Worm (Caenorhabditis elegans) whole organism, midembryonic: ENCODE data around the gene nhr-131.

Source experiments
- T22C8.4 ChIP-seq: fragments of 200-800 bp; sonication (Bioruptor generic); IDR thresholded peaks from 2 replicates; pipeline ENCODE4 v1.3.6; 2022; ENCODE audit warnings: missing genetic modification characterization, missing compliant biosample characterization
- cog-1 ChIP-seq: sonication (generic microtip); optimal IDR thresholded peaks from 2 replicates; lab custom pipeline; 2016; ENCODE audit warnings: missing genetic modification characterization, missing compliant biosample characterization
- flt-1 ChIP-seq: fragments of 200-800 bp; sonication (Bioruptor generic); IDR thresholded peaks from 2 replicates; pipeline ENCODE4 v1.3.6; 2022; ENCODE audit warnings: missing genetic modification characterization, missing compliant biosample characterization
- klf-2 ChIP-seq: fragments of 200-800 bp; sonication (Bioruptor generic); conservative IDR thresholded peaks from 2 replicates; pipeline ENCODE4 v1.3.6; 2022; ENCODE audit warnings: missing genetic modification reagents, missing genetic modification characterization, missing compliant biosample characterization
- med-1 ChIP-seq: sonication (generic microtip); optimal IDR thresholded peaks from 2 replicates; lab custom pipeline; 2017; ENCODE audit warnings: missing genetic modification characterization, mild to moderate bottlenecking, missing compliant biosample characterization, antibody characterized with exemption, missing genetic modification reagents; ENCODE audit not compliant: insufficient read depth
- ref-1 ChIP-seq: fragments of 200-800 bp; sonication (Bioruptor generic); conservative IDR thresholded peaks from 2 replicates; pipeline ENCODE4 v1.3.6; 2022; ENCODE audit warnings: missing genetic modification reagents, missing genetic modification characterization, missing compliant biosample characterization
- tab-1 ChIP-seq: fragments of 200-800 bp; sonication (Bioruptor generic); IDR thresholded peaks from 2 replicates; pipeline ENCODE4 v1.3.6; 2022; ENCODE audit warnings: missing genetic modification characterization, missing compliant biosample characterization
- ztf-23 ChIP-seq: fragments of 200-800 bp; sonication (Bioruptor generic); IDR thresholded peaks from 2 replicates; pipeline ENCODE4 v1.3.6; 2022; ENCODE audit warnings: missing genetic modification reagents, missing genetic modification characterization, missing compliant biosample characterization
- ztf-29 ChIP-seq: fragments of 200-800 bp; sonication (Bioruptor generic); IDR thresholded peaks from 2 replicates; pipeline ENCODE4 v1.3.6; 2022; ENCODE audit warnings: missing genetic modification reagents, missing genetic modification characterization, missing compliant biosample characterization

The nhr-131 gene

ce11 chrV:483289-483795 is 10.8 kb upstream of the nhr-131 start, which contains the start of gene nhr-130:
Gene nhr-130 (minus strand): TSS chrV:483339.
- TF ChIP-seq flt-1: no peak
- no peak for TF ChIP-seq ztf-23 (GFP tag; lab: Robert Waterston, UW)
- no peak for TF ChIP-seq tab-1 (GFP tag; lab: Robert Waterston, UW)
- TF ChIP-seq T22C8.4 (GFP tag; lab: Robert Waterston, UW): no peak
- TF ChIP-seq klf-2 (GFP tag; lab: Robert Waterston, UW): no peak
- TF ChIP-seq ztf-29 (GFP tag; lab: Robert Waterston, UW): no peak
- TF ChIP-seq ref-1: no peak
- TF ChIP-seq med-1 (GFP tag; lab: Kevin White, UChicago): no peak

DNA sequence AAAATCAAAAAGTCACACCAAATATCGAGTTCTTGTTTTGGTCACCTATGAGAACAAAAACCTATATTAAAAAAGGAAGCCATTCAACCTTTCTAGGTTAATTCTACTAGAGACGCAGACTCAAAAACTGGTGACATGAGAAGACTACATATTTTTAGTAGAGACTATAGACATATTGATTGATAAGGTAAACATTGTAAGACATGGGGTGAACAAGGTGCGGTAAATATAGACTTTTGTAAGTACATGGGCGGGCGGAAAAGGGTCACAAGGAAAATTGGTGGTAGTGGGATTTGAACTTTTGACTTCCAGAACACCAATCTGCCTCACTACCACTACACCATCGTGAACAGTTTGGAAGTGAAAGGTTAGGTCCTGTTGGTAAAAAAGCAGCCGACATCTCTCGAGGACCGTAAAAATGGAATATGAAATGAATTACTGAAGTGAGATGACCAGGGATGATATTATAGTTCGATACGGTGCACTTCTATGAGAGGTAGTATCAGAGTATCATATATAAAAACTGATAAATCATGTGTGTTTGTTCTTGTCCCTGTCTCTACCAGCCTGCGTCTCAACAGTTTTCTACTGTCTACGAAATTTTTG is 9.8 kb upstream of the nhr-131 start, which contains the start of gene nhr-212:
Gene nhr-212 (plus strand): TSS at position 573 of the 606 bp plus-strand sequence.
- no peak for TF ChIP-seq ztf-23 (GFP tag; lab: Robert Waterston, UW)
- no peak for TF ChIP-seq klf-2 (GFP tag; lab: Robert Waterston, UW)
- TF ChIP-seq cog-1 (tag; lab: Kevin White, UChicago): no peak
- no peak for TF ChIP-seq ztf-29 (GFP tag; lab: Robert Waterston, UW)
- TF ChIP-seq med-1 (GFP tag; lab: Kevin White, UChicago): no peak
- no peak for TF ChIP-seq flt-1
- TF ChIP-seq T22C8.4 (GFP tag; lab: Robert Waterston, UW): no peak
- TF ChIP-seq ref-1: no peak

DNA sequence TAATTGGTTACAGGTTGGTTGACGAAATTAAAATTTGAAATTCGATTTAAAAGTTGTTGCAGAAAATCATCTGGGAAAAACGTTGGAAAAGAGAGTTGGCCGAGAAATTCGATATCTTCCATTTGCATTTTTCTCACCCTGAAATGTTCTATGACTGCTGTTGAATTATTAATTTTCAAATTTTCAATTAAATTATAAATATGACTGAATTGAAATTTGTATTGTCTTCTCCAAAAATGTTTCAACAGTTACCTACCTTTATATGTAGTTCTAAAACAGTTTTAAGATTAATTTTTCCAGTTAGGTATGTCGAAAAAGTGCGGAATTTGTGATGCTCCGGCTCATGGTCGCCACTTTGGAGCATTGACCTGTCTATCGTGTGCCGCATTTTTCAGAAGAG is 7.5 kb upstream of the nhr-131 start, which contains the start of gene nhr-211:
Gene nhr-211 (plus strand): TSS at position 301 of the 400 bp plus-strand sequence.
- TF ChIP-seq klf-2 (GFP tag; lab: Robert Waterston, UW) (no peak), ztf-29 (GFP tag; lab: Robert Waterston, UW) (no peak), ztf-23 (GFP tag; lab: Robert Waterston, UW) (no peak), ref-1 (no peak), med-1 (GFP tag; lab: Kevin White, UChicago) (no peak), cog-1 (tag; lab: Kevin White, UChicago) (no peak)

DNA sequence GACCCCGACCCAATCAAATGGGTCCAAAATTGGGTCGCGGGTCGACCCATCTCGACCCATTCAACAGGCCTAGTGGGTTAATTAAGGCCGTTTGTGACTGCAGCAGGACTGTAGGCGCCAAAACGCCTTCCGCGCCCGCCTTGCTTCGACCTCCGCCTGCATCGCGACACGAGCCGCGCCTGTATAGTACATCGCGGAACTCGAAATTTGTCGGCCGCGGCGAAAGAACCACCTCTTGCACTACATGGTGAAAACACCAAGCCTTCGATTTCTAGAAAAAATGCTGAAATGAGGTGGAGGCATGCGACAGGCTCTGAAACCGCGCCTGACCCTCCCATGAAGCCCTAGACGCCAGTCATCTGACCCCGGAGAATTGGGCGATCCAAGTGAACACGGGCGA is 6.2 kb upstream of the nhr-131 start:
- TF ChIP-seq ztf-29 (GFP tag; lab: Robert Waterston, UW) (no peak), ref-1 (no peak), ztf-23 (GFP tag; lab: Robert Waterston, UW) (no peak), T22C8.4 (GFP tag; lab: Robert Waterston, UW) (no peak), med-1 (GFP tag; lab: Kevin White, UChicago) (no peak), tab-1 (GFP tag; lab: Robert Waterston, UW) (no peak), flt-1 (no peak), cog-1 (tag; lab: Kevin White, UChicago) (no peak), klf-2 (GFP tag; lab: Robert Waterston, UW) (no peak)

ce11 chrV:489320-489719 is 4.8 kb upstream of the nhr-131 start, which contains the start of gene nhr-106:
Gene nhr-106 (plus strand): TSS chrV:489620.
- no peak for TF ChIP-seq flt-1
- no peak for TF ChIP-seq ref-1
- TF ChIP-seq klf-2 (GFP tag; lab: Robert Waterston, UW): no peak
- TF ChIP-seq med-1 (GFP tag; lab: Kevin White, UChicago): no peak
- no peak for TF ChIP-seq cog-1 (tag; lab: Kevin White, UChicago)

DNA sequence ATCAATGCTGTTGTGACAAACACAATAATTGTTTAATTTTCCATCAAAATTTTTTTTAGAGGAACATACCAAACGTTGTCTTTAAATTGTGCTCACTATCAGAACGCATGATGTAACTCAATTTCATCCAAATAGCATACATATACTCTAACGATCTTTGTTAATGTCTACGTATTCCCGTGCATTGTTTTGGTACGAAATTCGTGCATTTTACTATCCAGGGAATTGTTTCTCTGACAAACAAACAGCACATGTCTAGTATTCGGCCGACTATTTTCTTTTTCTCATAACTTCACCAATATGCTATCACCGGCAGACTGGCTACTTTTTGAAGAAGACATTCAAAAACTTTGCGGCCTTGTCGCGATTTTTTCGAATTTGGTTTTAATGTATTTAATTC is 2.7 kb upstream of the nhr-131 start, which contains the start of gene str-196:
Gene str-196 (plus strand): TSS at position 301 of the 400 bp plus-strand sequence.
- TF ChIP-seq tab-1 (GFP tag; lab: Robert Waterston, UW) (no peak), T22C8.4 (GFP tag; lab: Robert Waterston, UW) (no peak), klf-2 (GFP tag; lab: Robert Waterston, UW) (no peak), ztf-23 (GFP tag; lab: Robert Waterston, UW) (no peak), ref-1 (no peak), med-1 (GFP tag; lab: Kevin White, UChicago) (no peak), cog-1 (tag; lab: Kevin White, UChicago) (no peak), flt-1 (no peak), ztf-29 (GFP tag; lab: Robert Waterston, UW) (no peak)

DNA sequence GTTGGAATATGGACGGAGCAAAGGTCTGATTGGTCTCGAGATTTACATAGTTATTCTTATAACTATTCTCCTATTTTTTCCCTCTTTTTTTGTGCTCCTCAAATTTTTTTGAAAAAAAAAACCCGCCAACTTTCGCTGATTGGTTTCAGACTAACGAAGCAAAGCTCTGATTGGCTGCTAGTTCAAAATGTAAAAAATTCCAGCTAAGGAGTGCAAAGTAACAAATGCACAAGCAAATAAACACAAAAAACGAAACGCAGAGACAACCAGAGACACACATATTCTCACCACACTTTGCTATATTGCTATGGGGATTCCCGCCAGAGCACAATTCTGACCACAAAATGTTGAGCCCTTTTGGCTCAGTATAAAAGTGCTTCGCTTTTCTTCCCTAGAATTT is 3.2 kb downstream of the nhr-131 start, which contains the start of gene T01G6.1:
Gene T01G6.1 (plus strand): TSS at position 301 of the 400 bp plus-strand sequence.
- TF ChIP-seq med-1 (GFP tag; lab: Kevin White, UChicago): no peak
- TF ChIP-seq tab-1 (GFP tag; lab: Robert Waterston, UW): no peak
- TF ChIP-seq ztf-29 (GFP tag; lab: Robert Waterston, UW): no peak
- TF ChIP-seq cog-1 (tag; lab: Kevin White, UChicago): no peak
- no peak for TF ChIP-seq ref-1
- TF ChIP-seq ztf-23 (GFP tag; lab: Robert Waterston, UW): no peak
- TF ChIP-seq flt-1: no peak
- TF ChIP-seq T22C8.4 (GFP tag; lab: Robert Waterston, UW): no peak
- no peak for TF ChIP-seq klf-2 (GFP tag; lab: Robert Waterston, UW)

DNA sequence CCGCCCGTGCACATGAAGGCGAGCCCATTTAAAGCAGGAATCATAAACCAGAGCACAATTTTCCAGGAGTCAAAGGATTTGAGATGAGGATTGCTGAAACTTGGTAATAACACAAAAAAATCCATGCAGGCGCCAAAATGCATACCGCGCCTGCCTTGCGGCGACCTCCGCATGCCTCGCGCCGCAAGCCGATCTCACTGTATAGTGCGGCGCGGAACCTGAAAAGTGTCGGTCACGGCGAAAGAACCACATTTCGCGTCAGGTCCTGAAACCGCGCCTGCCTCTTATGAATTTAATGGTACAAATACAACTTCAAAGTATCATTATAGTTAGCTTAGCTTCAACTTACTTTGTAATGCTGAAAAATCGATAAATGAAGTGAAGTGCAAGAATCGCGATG is 6.4 kb downstream of the nhr-131 start:
- TF ChIP-seq ztf-29 (GFP tag; lab: Robert Waterston, UW): no peak
- TF ChIP-seq ref-1: no peak
- TF ChIP-seq T22C8.4 (GFP tag; lab: Robert Waterston, UW): no peak
- TF ChIP-seq klf-2 (GFP tag; lab: Robert Waterston, UW): no peak
- TF ChIP-seq cog-1 (tag; lab: Kevin White, UChicago): no peak
- TF ChIP-seq flt-1: no peak
- TF ChIP-seq ztf-23 (GFP tag; lab: Robert Waterston, UW): no peak
- TF ChIP-seq med-1 (GFP tag; lab: Kevin White, UChicago): no peak
- TF ChIP-seq tab-1 (GFP tag; lab: Robert Waterston, UW): no peak

DNA sequence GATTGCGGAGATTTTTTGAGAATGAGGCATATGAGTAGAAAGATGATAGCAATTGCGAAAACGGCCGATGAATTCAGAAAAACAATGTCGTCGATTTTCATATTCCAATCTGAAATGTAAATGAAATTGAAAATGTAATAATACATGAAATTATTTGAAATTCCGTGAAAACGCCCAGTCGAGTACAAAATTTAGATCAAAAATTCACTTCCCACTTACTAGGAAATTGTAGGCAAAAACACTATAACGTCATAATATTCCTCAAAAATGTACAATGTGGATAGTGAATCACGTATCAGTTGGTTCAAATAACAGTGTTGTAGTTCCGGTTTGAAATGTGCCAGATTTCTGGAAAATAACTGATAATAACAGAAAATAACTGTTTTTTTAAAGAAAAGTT is 7.1 kb downstream of the nhr-131 start, which contains the start of gene str-256:
Gene str-256 (minus strand): TSS at position 101 of the 400 bp plus-strand sequence.
- no peak for TF ChIP-seq ztf-23 (GFP tag; lab: Robert Waterston, UW)
- no peak for TF ChIP-seq klf-2 (GFP tag; lab: Robert Waterston, UW)
- TF ChIP-seq ref-1: no peak
- TF ChIP-seq ztf-29 (GFP tag; lab: Robert Waterston, UW): no peak
- TF ChIP-seq med-1 (GFP tag; lab: Kevin White, UChicago): no peak
- TF ChIP-seq T22C8.4 (GFP tag; lab: Robert Waterston, UW): no peak
- no peak for TF ChIP-seq tab-1 (GFP tag; lab: Robert Waterston, UW)
- TF ChIP-seq flt-1: no peak
- no peak for TF ChIP-seq cog-1 (tag; lab: Kevin White, UChicago)
